Worm (Caenorhabditis elegans) whole organism, L4 larva: ENCODE measurements around the gene F28C6.9.

Experiments used
- D1046.2 ChIP-seq: fragments of 200-800 bp; sonication (Bioruptor generic); IDR thresholded peaks from 2 replicates; pipeline ENCODE4 v1.3.6; 2022; ENCODE audit warnings: missing genetic modification characterization, missing compliant biosample characterization
- F37D6.2 ChIP-seq: sonication (generic microtip); optimal IDR thresholded peaks from 2 replicates; lab custom pipeline; 2016; ENCODE audit warnings: mild to moderate bottlenecking, missing genetic modification characterization, missing compliant biosample characterization
- R02D3.7 ChIP-seq: fragments of 150-350 bp; sonication (generic microtip); optimal IDR thresholded peaks from 3 replicates; lab custom pipeline; 2014; ENCODE audit warnings: missing biosample characterization, missing genetic modification characterization
- Y48G9A.11 ChIP-seq: fragments of 200-800 bp; sonication (Bioruptor generic); IDR thresholded peaks from 2 replicates; pipeline ENCODE4 v1.3.6; 2022; ENCODE audit warnings: missing genetic modification reagents, missing genetic modification characterization, missing compliant biosample characterization
- ZK546.5 ChIP-seq, 2 experiments: sonication (generic microtip); optimal IDR thresholded peaks; 2 replicates each; lab custom pipeline; 2017; ENCODE audit warnings: missing biosample characterization in 2 of 2, missing genetic modification characterization in 2 of 2
- ama-1 ChIP-seq: fragments of 150-350 bp; optimal IDR thresholded peaks from 2 replicates; lab custom pipeline; 2014; ENCODE audit warnings: inconsistent platforms, mixed read lengths
- arid-1 ChIP-seq: fragments of 200-800 bp; sonication (Bioruptor generic); conservative IDR thresholded peaks from 2 replicates; pipeline ENCODE4 v1.3.6; 2022; ENCODE audit warnings: missing genetic modification reagents, missing genetic modification characterization, missing compliant biosample characterization
- ceh-32 ChIP-seq: sonication (generic microtip); optimal IDR thresholded peaks from 2 replicates; lab custom pipeline; 2016; ENCODE audit warnings: mild to moderate bottlenecking, missing genetic modification characterization, missing compliant biosample characterization; ENCODE audit not compliant: poor library complexity
- ceh-62 ChIP-seq: sonication (generic microtip); optimal IDR thresholded peaks from 2 replicates; lab custom pipeline; 2017; ENCODE audit warnings: missing biosample characterization, missing genetic modification characterization
- ces-1 ChIP-seq: fragments of 150-350 bp; sonication (generic microtip); optimal IDR thresholded peaks from 4 replicates; lab custom pipeline; 2014; ENCODE audit warnings: missing biosample characterization, missing genetic modification reagents, missing genetic modification characterization
- cey-2 ChIP-seq: sonication (generic microtip); optimal IDR thresholded peaks from 3 replicates; lab custom pipeline; 2017; ENCODE audit warnings: missing genetic modification characterization, mild to moderate bottlenecking, missing compliant biosample characterization, antibody characterized with exemption, borderline replicate concordance; ENCODE audit not compliant: insufficient read depth
- ctbp-1 ChIP-seq: fragments of 200-800 bp; sonication (Bioruptor generic); IDR thresholded peaks from 2 replicates; pipeline ENCODE4 v1.3.6; 2022; ENCODE audit warnings: missing genetic modification reagents, missing genetic modification characterization, missing compliant biosample characterization
- daf-8 ChIP-seq: fragments of 200-800 bp; sonication (Bioruptor generic); IDR thresholded peaks from 2 replicates; pipeline ENCODE4 v1.3.6; 2022; ENCODE audit warnings: missing genetic modification characterization, missing compliant biosample characterization
- dpl-1 ChIP-seq: fragments of 150-350 bp; optimal IDR thresholded peaks from 2 replicates; lab custom pipeline; 2014; ENCODE audit warnings: missing biosample characterization, missing genetic modification reagents, missing genetic modification characterization
- duxl-1 ChIP-seq: sonication (generic microtip); optimal IDR thresholded peaks from 2 replicates; lab custom pipeline; 2016; ENCODE audit warnings: mild to moderate bottlenecking, missing genetic modification characterization, moderate library complexity, missing compliant biosample characterization; ENCODE audit not compliant: poor library complexity
- dve-1 ChIP-seq: sonication (generic microtip); optimal IDR thresholded peaks from 2 replicates; lab custom pipeline; 2017; ENCODE audit warnings: antibody characterized with exemption, mild to moderate bottlenecking, missing genetic modification characterization, missing compliant biosample characterization; ENCODE audit not compliant: insufficient read depth
- egl-27 ChIP-seq: sonication (generic microtip); optimal IDR thresholded peaks from 3 replicates; lab custom pipeline; 2017; ENCODE audit warnings: missing biosample characterization, missing genetic modification reagents, missing genetic modification characterization
- fkh-10 ChIP-seq: fragments of 150-350 bp; optimal IDR thresholded peaks from 2 replicates; lab custom pipeline; 2014; ENCODE audit warnings: missing biosample characterization, missing genetic modification reagents, missing genetic modification characterization
- fos-1 ChIP-seq: fragments of 150-350 bp; optimal IDR thresholded peaks from 2 replicates; lab custom pipeline; 2014; ENCODE audit warnings: missing biosample characterization, missing genetic modification characterization
- hlh-11 ChIP-seq: fragments of 200-800 bp; sonication (Bioruptor generic); optimal IDR thresholded peaks from 2 replicates; lab custom pipeline; 2018; ENCODE audit warnings: mild to moderate bottlenecking, missing genetic modification characterization, missing compliant biosample characterization
- hlh-30 ChIP-seq: sonication (generic microtip); optimal IDR thresholded peaks from 2 replicates; lab custom pipeline; 2017; ENCODE audit warnings: antibody characterized with exemption, mild to moderate bottlenecking, missing genetic modification characterization, missing compliant biosample characterization; ENCODE audit not compliant: insufficient read depth
- hmg-1.1 ChIP-seq: fragments of 200-800 bp; sonication (Bioruptor generic); IDR thresholded peaks from 2 replicates; pipeline ENCODE4 v1.3.6; 2022; ENCODE audit warnings: missing genetic modification reagents, missing genetic modification characterization, missing compliant biosample characterization
- lin-1 ChIP-seq: fragments of 200-800 bp; sonication (Bioruptor generic); IDR thresholded peaks from 2 replicates; pipeline ENCODE4 v1.3.6; 2022; ENCODE audit warnings: missing genetic modification reagents, missing genetic modification characterization, missing compliant biosample characterization
- lin-15B ChIP-seq: fragments of 150-350 bp; sonication (generic microtip); optimal IDR thresholded peaks from 3 replicates; lab custom pipeline; 2014; ENCODE audit warnings: missing biosample characterization, missing genetic modification characterization
- lin-38 ChIP-seq: fragments of 200-800 bp; sonication (Bioruptor generic); IDR thresholded peaks from 2 replicates; pipeline ENCODE4 v1.3.6; 2022; ENCODE audit warnings: missing genetic modification reagents, missing genetic modification characterization, missing compliant biosample characterization
- lin-39 ChIP-seq: fragments of 150-350 bp; optimal IDR thresholded peaks from 2 replicates; lab custom pipeline; 2014; ENCODE audit warnings: missing biosample characterization, missing genetic modification reagents, missing genetic modification characterization
- madf-9 ChIP-seq: fragments of 200-800 bp; sonication (Bioruptor generic); conservative IDR thresholded peaks from 2 replicates; pipeline ENCODE4 v1.3.6; 2022; ENCODE audit warnings: missing genetic modification reagents, missing genetic modification characterization, missing compliant biosample characterization
- mep-1 ChIP-seq: fragments of 150-350 bp; sonication (generic microtip); optimal IDR thresholded peaks from 3 replicates; lab custom pipeline; 2014; ENCODE audit warnings: missing biosample characterization, missing genetic modification characterization
- mes-2 ChIP-seq: sonication (generic microtip); optimal IDR thresholded peaks from 2 replicates; lab custom pipeline; 2016; ENCODE audit warnings: missing genotype, mild to moderate bottlenecking, missing genetic modification characterization, missing compliant biosample characterization; ENCODE audit not compliant: poor library complexity, severe bottlenecking
- nhr-10 ChIP-seq: fragments of 150-350 bp; optimal IDR thresholded peaks from 2 replicates; lab custom pipeline; 2014; ENCODE audit warnings: missing biosample characterization, missing genetic modification characterization
- nhr-102 ChIP-seq: sonication (generic microtip); optimal IDR thresholded peaks from 2 replicates; lab custom pipeline; 2016; ENCODE audit warnings: mild to moderate bottlenecking, missing genetic modification characterization, moderate library complexity, missing compliant biosample characterization
- nhr-111 ChIP-seq: fragments of 200-800 bp; sonication (Bioruptor generic); optimal IDR thresholded peaks from 2 replicates; lab custom pipeline; 2018; ENCODE audit warnings: mild to moderate bottlenecking, missing genetic modification characterization, missing compliant biosample characterization
- nhr-28 ChIP-seq: fragments of 150-350 bp; optimal IDR thresholded peaks from 2 replicates; lab custom pipeline; 2014; ENCODE audit warnings: missing biosample characterization, missing genetic modification characterization
- nhr-41 ChIP-seq: fragments of 200-800 bp; sonication (Bioruptor generic); IDR thresholded peaks from 2 replicates; pipeline ENCODE4 v1.3.6; 2022; ENCODE audit warnings: missing genetic modification reagents, missing genetic modification characterization, missing compliant biosample characterization
- nhr-42 ChIP-seq: fragments of 200-800 bp; sonication (Bioruptor generic); IDR thresholded peaks from 2 replicates; pipeline ENCODE4 v1.3.6; 2022; ENCODE audit warnings: missing genetic modification characterization, missing compliant biosample characterization
- nhr-6 ChIP-seq: fragments of 150-350 bp; optimal IDR thresholded peaks from 2 replicates; lab custom pipeline; 2014; ENCODE audit warnings: missing biosample characterization, missing genetic modification characterization
- nhr-77 ChIP-seq: fragments of 150-350 bp; optimal IDR thresholded peaks from 2 replicates; lab custom pipeline; 2014; ENCODE audit warnings: missing biosample characterization, missing genetic modification characterization
- pha-4 ChIP-seq, 2 experiments: fragments of 150-350 bp in 1 of 2; fragments of 200-800 bp in 1 of 2; sonication (Bioruptor generic) in 1 of 2; IDR thresholded peaks in 1 of 2; optimal IDR thresholded peaks in 1 of 2; 2 replicates each; pipeline versions ENCODE4 v1.3.6 to Lab custom; 2014 to 2022; ENCODE audit warnings: missing genetic modification characterization in 2 of 2, missing genetic modification reagents in 2 of 2, missing biosample characterization in 1 of 2, missing compliant biosample characterization in 1 of 2
- rbr-2 ChIP-seq: sonication (generic microtip); optimal IDR thresholded peaks from 2 replicates; lab custom pipeline; 2016; ENCODE audit warnings: missing genotype, missing genetic modification characterization, missing compliant biosample characterization
- sdz-12 ChIP-seq: fragments of 200-800 bp; sonication (Bioruptor generic); optimal IDR thresholded peaks from 2 replicates; lab custom pipeline; 2018; ENCODE audit warnings: mild to moderate bottlenecking, missing genetic modification characterization, missing compliant biosample characterization
- set-16 ChIP-seq: fragments of 200-800 bp; sonication (Bioruptor generic); IDR thresholded peaks from 2 replicates; pipeline ENCODE4 v1.3.6; 2022; ENCODE audit warnings: missing genetic modification reagents, missing genetic modification characterization, missing compliant biosample characterization
- spr-1 ChIP-seq: sonication (generic microtip); optimal IDR thresholded peaks from 2 replicates; lab custom pipeline; 2016; ENCODE audit warnings: mild to moderate bottlenecking, missing genetic modification characterization, missing compliant biosample characterization
- tra-1 ChIP-seq: fragments of 200-800 bp; sonication (Bioruptor generic); IDR thresholded peaks from 2 replicates; pipeline ENCODE4 v1.3.6; 2022; ENCODE audit warnings: missing genetic modification reagents, missing genetic modification characterization, missing compliant biosample characterization
- unc-130 ChIP-seq: sonication (generic microtip); optimal IDR thresholded peaks from 2 replicates; lab custom pipeline; 2016; ENCODE audit warnings: missing genetic modification reagents, missing genetic modification characterization, missing compliant biosample characterization
- unc-39 ChIP-seq: sonication (generic microtip); optimal IDR thresholded peaks from 2 replicates; lab custom pipeline; 2017; ENCODE audit warnings: missing biosample characterization, missing genetic modification characterization
- unc-62 ChIP-seq, 3 experiments: fragments of 150-350 bp in 1 of 3; sonication (generic microtip); optimal IDR thresholded peaks in 2 of 3; peaks in 1 of 3; 1 replicate in 1 of 3; 2 replicates in 2 of 3; lab custom pipeline; 2014 to 2017; ENCODE audit warnings: missing biosample characterization in 3 of 3, missing genetic modification characterization in 3 of 3, missing genetic modification reagents in 3 of 3, missing genotype in 1 of 3
- vab-7 ChIP-seq: fragments of 200-800 bp; sonication (Bioruptor generic); IDR thresholded peaks from 2 replicates; pipeline ENCODE4 v1.3.6; 2022; ENCODE audit warnings: missing genetic modification reagents, missing genetic modification characterization, missing compliant biosample characterization
- zfp-2 ChIP-seq: sonication (generic microtip); optimal IDR thresholded peaks from 2 replicates; lab custom pipeline; 2016; ENCODE audit warnings: mild to moderate bottlenecking, missing genetic modification characterization, missing compliant biosample characterization
- zip-11 ChIP-seq: fragments of 200-800 bp; sonication (Bioruptor generic); IDR thresholded peaks from 2 replicates; pipeline ENCODE4 v1.3.6; 2022; ENCODE audit warnings: missing genetic modification characterization, missing compliant biosample characterization

F28C6.9 gene

ce11 chrII:8561227-8561626 is 48.8 kb downstream of the F28C6.9 start, which contains the start of gene iff-2 (continued):
- TF ChIP-seq lin-39 (tag; lab: Kevin White, UChicago): no peak
- peak; percentile 99 for TF ChIP-seq nhr-6 (tag; lab: Kevin White, UChicago)
- peak; percentile 97 for TF ChIP-seq mes-2 (tag; lab: Kevin White, UChicago)
- peak; percentile 14 to 100 for TF ChIP-seq unc-62 (GFP tag; optimal IDR thresholded peaks at IDR 0.05 in 1 of 2; lab: Kevin White, UChicago)
- peak; percentile 51 for TF ChIP-seq unc-62 (tag; optimal IDR thresholded peaks at IDR 0.05; lab: Kevin White, UChicago)
- TF ChIP-seq lin-15B: peak; percentile 98
- TF ChIP-seq nhr-77 (tag; lab: Kevin White, UChicago): peak; percentile 99
- peak; percentile 97 for TF ChIP-seq nhr-10
- TF ChIP-seq sdz-12: peak; percentile 60
- TF ChIP-seq hlh-30 (tag; lab: Kevin White, UChicago): peak; percentile 100
- peak; percentile 94 for TF ChIP-seq D1046.2 (GFP tag; lab: Robert Waterston, UW)
- TF ChIP-seq pha-4 (GFP tag; IDR thresholded peaks at IDR 0.05; lab: Robert Waterston, UW): peak; percentile 96
- no peak for TF ChIP-seq pha-4 (tag; optimal IDR thresholded peaks at IDR 0.05; lab: Kevin White, UChicago)
- peak; percentile 98 for TF ChIP-seq tra-1
- TF ChIP-seq mep-1: peak; percentile 99
- peak; percentile 100 for TF ChIP-seq dve-1 (tag; lab: Kevin White, UChicago)
- peak; percentile 100 for TF ChIP-seq zfp-2
- peak; percentile 85 for TF ChIP-seq cey-2 (tag; lab: Kevin White, UChicago)
- TF ChIP-seq egl-27 (tag; lab: Kevin White, UChicago): peak; percentile 80
- no peak for TF ChIP-seq ceh-62 (tag; lab: Kevin White, UChicago)
- peak; percentile 47 to 92 for TF ChIP-seq ZK546.5 (tag; optimal IDR thresholded peaks at IDR 0.05; lab: Kevin White, UChicago)
- TF ChIP-seq fkh-10 (GFP tag; lab: Kevin White, UChicago): peak; percentile 99
- TF ChIP-seq nhr-42: peak; percentile 98
- peak; percentile 100 for TF ChIP-seq lin-38 (GFP tag; lab: Robert Waterston, UW)
- no peak for TF ChIP-seq unc-39
- TF ChIP-seq vab-7 (GFP tag; lab: Robert Waterston, UW): peak; percentile 93
- TF ChIP-seq F37D6.2 (tag; lab: Kevin White, UChicago): peak; percentile 95
- TF ChIP-seq nhr-28 (tag; lab: Kevin White, UChicago): peak; percentile 100
- TF ChIP-seq ceh-32 (tag; lab: Kevin White, UChicago): peak; percentile 68
- peak; percentile 96 for TF ChIP-seq lin-1 (GFP tag; lab: Robert Waterston, UW)
- peak; percentile 58 for TF ChIP-seq fos-1 (tag; lab: Kevin White, UChicago)
- peak; percentile 98 for TF ChIP-seq ctbp-1
- peak; percentile 96 for TF ChIP-seq spr-1 (tag; lab: Kevin White, UChicago)
- TF ChIP-seq R02D3.7: peak; percentile 50
- no peak for TF ChIP-seq daf-8 (GFP tag; lab: Robert Waterston, UW)
- TF ChIP-seq set-16 (GFP tag; lab: Robert Waterston, UW): peak; percentile 73
- TF ChIP-seq hlh-11 (tag; lab: Kevin White, UChicago): peak; percentile 99
- TF ChIP-seq nhr-41 (GFP tag; lab: Robert Waterston, UW): peak; percentile 94
- peak; percentile 68 for TF ChIP-seq ama-1
- peak; percentile 97 for TF ChIP-seq arid-1 (GFP tag; lab: Robert Waterston, UW)
- TF ChIP-seq ces-1 (GFP tag; lab: Kevin White, UChicago): peak; percentile 77
- peak; percentile 97 for TF ChIP-seq nhr-102
- peak; percentile 51 for TF ChIP-seq unc-130
- TF ChIP-seq nhr-111 (GFP tag; lab: Kevin White, UChicago): no peak
- TF ChIP-seq Y48G9A.11: no peak; the same call in 1 of the 2 replicates
- TF ChIP-seq duxl-1 (tag; lab: Kevin White, UChicago): peak; percentile 97
- peak; percentile 99 for TF ChIP-seq rbr-2 (tag; lab: Kevin White, UChicago)
- peak; percentile 97 for TF ChIP-seq dpl-1
- peak; percentile 95 for TF ChIP-seq madf-9 (GFP tag; lab: Robert Waterston, UW)
- TF ChIP-seq hmg-1.1 (GFP tag; lab: Robert Waterston, UW): peak; percentile 99
- no peak for TF ChIP-seq zip-11 (GFP tag; lab: Robert Waterston, UW)
